Comparison of ENCODE assay signal across 4 worm cellular contexts in the genomic region with DNA sequence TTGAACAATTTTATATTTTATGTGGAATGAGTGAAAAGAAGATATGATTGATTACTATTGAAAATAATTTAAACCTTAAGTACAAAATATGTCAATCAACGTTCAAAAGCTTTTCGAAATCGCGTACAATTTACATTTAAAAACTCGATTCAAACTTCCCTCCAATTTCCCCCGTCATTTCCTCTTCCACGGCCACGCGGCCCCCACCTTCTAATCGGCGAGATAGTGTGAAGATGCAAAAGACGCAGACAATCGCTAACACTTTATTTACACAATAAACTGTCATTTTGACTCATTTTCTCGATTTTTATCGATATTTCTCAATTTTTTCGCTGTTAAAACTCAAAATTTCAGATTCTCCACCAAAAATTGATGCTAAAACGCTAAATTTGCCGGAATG.
TF ChIP-seq lines count a peak whose summit lies in the region.

Gene rom-4 (plus strand): TSS at position 398 of the 400 bp plus-strand sequence.

TF ChIP-seq in whole organism, L2 larva, 48 proteins besides CTCF, POLR2A, EP300 and RAD21 (continues in another document):
- TF ChIP-seq sma-3 (GFP tag; optimal IDR thresholded peaks at IDR 0.05; lab: Kevin White, UChicago) (peak; percentile 75), ama-1 (optimal IDR thresholded peaks at IDR 0.05; lab: Kevin White, UChicago) (no peak), nhr-11 (tag; optimal IDR thresholded peaks at IDR 0.05; lab: Kevin White, UChicago) (no peak), ceh-82 (tag; optimal IDR thresholded peaks at IDR 0.05; lab: Kevin White, UChicago) (no peak), elt-1 (tag; optimal IDR thresholded peaks at IDR 0.05; lab: Kevin White, UChicago) (no peak), lin-11 (tag; optimal IDR thresholded peaks at IDR 0.05; lab: Kevin White, UChicago) (peak; percentile 9), sem-4 (tag; optimal IDR thresholded peaks at IDR 0.05; lab: Kevin White, UChicago) (no peak), F13H6.1 (tag; optimal IDR thresholded peaks at IDR 0.05; lab: Kevin White, UChicago) (peak; percentile 66), dmd-4 (tag; optimal IDR thresholded peaks at IDR 0.05; lab: Kevin White, UChicago) (no peak), nhr-77 (tag; optimal IDR thresholded peaks at IDR 0.05; lab: Kevin White, UChicago) (no peak), lin-13 (GFP tag; optimal IDR thresholded peaks at IDR 0.05; lab: Kevin White, UChicago) (peak; percentile 48), mdl-1 (tag; optimal IDR thresholded peaks at IDR 0.05; lab: Kevin White, UChicago) (no peak), egl-27 (tag; optimal IDR thresholded peaks at IDR 0.05; lab: Kevin White, UChicago) (no peak), ceh-16 (tag; optimal IDR thresholded peaks at IDR 0.05; lab: Kevin White, UChicago) (no peak), unc-62 (GFP tag; optimal IDR thresholded peaks at IDR 0.05; lab: Kevin White, UChicago) (no peak), snpc-4 (tag; optimal IDR thresholded peaks at IDR 0.05; lab: Kevin White, UChicago) (no peak), nhr-21 (tag; optimal IDR thresholded peaks at IDR 0.05; lab: Kevin White, UChicago) (peak; percentile 32), aly-2 (tag; optimal IDR thresholded peaks at IDR 0.05; lab: Kevin White, UChicago) (no peak), C34F6.9 (tag; optimal IDR thresholded peaks at IDR 0.05; lab: Kevin White, UChicago) (peak; percentile 79), ztf-4 (tag; optimal IDR thresholded peaks at IDR 0.05; lab: Kevin White, UChicago) (no peak), fos-1 (tag; optimal IDR thresholded peaks at IDR 0.05; lab: Kevin White, UChicago) (peak; percentile 66), alr-1 (tag; optimal IDR thresholded peaks at IDR 0.05; lab: Kevin White, UChicago) (no peak), crh-2 (tag; optimal IDR thresholded peaks at IDR 0.05; lab: Kevin White, UChicago) (peak; percentile 22)

TF ChIP-seq in whole organism, L4 larva, 104 proteins besides CTCF, POLR2A, EP300 and RAD21 (continues in another document):
- no peak for TF ChIP-seq rbr-2 (tag; optimal IDR thresholded peaks at IDR 0.05; lab: Kevin White, UChicago)
- TF ChIP-seq pha-4 (GFP tag; IDR thresholded peaks at IDR 0.05; lab: Robert Waterston, UW): peak; percentile 18; the same call in 1 of the 2 replicates
- peak; percentile 46 for TF ChIP-seq pha-4 (tag; optimal IDR thresholded peaks at IDR 0.05; lab: Kevin White, UChicago)
- no peak for TF ChIP-seq hlh-11 (tag; optimal IDR thresholded peaks at IDR 0.05; lab: Kevin White, UChicago)
- TF ChIP-seq nhr-111 (GFP tag; optimal IDR thresholded peaks at IDR 0.05; lab: Kevin White, UChicago): no peak
- no peak for TF ChIP-seq madf-5 (GFP tag; IDR thresholded peaks at IDR 0.05; lab: Robert Waterston, UW)
- TF ChIP-seq dmd-9 (GFP tag; IDR thresholded peaks at IDR 0.05; lab: Robert Waterston, UW): 0 out of 2 replicates have a peak, but pooled peaks have one; percentile 28
- no peak for TF ChIP-seq ceh-28 (tag; optimal IDR thresholded peaks at IDR 0.05; lab: Kevin White, UChicago)
- TF ChIP-seq hlh-30 (tag; optimal IDR thresholded peaks at IDR 0.05; lab: Kevin White, UChicago; ENCODE audit: insufficient read depth): peak; percentile 39
- peak in 1 of 2 experiments; percentile 10 for TF ChIP-seq daf-16 (GFP tag; optimal IDR thresholded peaks at IDR 0.05; lab: Kevin White, UChicago)
- peak; percentile 61 for TF ChIP-seq daf-16 (tag; optimal IDR thresholded peaks at IDR 0.05; lab: Kevin White, UChicago)
- peak; percentile 20 for TF ChIP-seq nhr-28 (tag; optimal IDR thresholded peaks at IDR 0.05; lab: Kevin White, UChicago)
- TF ChIP-seq dmd-6 (GFP tag; IDR thresholded peaks at IDR 0.05; lab: Robert Waterston, UW): no peak
- no peak for TF ChIP-seq egl-27 (tag; optimal IDR thresholded peaks at IDR 0.05; lab: Kevin White, UChicago)
- TF ChIP-seq skn-1 (tag; optimal IDR thresholded peaks at IDR 0.05; lab: Kevin White, UChicago): no peak
- TF ChIP-seq nhr-10 (tag; optimal IDR thresholded peaks at IDR 0.05; lab: Kevin White, UChicago): no peak
- peak; percentile 4 for TF ChIP-seq fkh-10 (GFP tag; optimal IDR thresholded peaks at IDR 0.05; lab: Kevin White, UChicago)
- peak; percentile 96 for TF ChIP-seq dpl-1 (GFP tag; optimal IDR thresholded peaks at IDR 0.05; lab: Kevin White, UChicago)
- no peak for TF ChIP-seq nhr-76 (tag; optimal IDR thresholded peaks at IDR 0.05; lab: Kevin White, UChicago)
- TF ChIP-seq zip-2 (tag; optimal IDR thresholded peaks at IDR 0.05; lab: Kevin White, UChicago): no peak
- no peak for TF ChIP-seq ces-1 (GFP tag; optimal IDR thresholded peaks at IDR 0.05; lab: Kevin White, UChicago)
- TF ChIP-seq unc-39 (tag; optimal IDR thresholded peaks at IDR 0.05; lab: Kevin White, UChicago): no peak
- peak; percentile 84 for TF ChIP-seq aha-1 (tag; lab: Kevin White, UChicago)

TF ChIP-seq in whole organism, late embryonic, 69 proteins besides CTCF, POLR2A, EP300 and RAD21 (continues in another document):
- TF ChIP-seq fkh-6 (tag; optimal IDR thresholded peaks at IDR 0.05; lab: Kevin White, UChicago): no peak
- peak; percentile 57 for TF ChIP-seq unc-42 (tag; optimal IDR thresholded peaks at IDR 0.05; lab: Kevin White, UChicago)
- peak; percentile 92 for TF ChIP-seq ets-4 (tag; optimal IDR thresholded peaks at IDR 0.05; lab: Kevin White, UChicago)
- TF ChIP-seq sox-4 (tag; optimal IDR thresholded peaks at IDR 0.05; lab: Kevin White, UChicago): no peak
- peak; percentile 66 for TF ChIP-seq lim-6 (tag; optimal IDR thresholded peaks at IDR 0.05; lab: Kevin White, UChicago)
- no peak for TF ChIP-seq pag-3 (tag; optimal IDR thresholded peaks at IDR 0.05; lab: Kevin White, UChicago; ENCODE audit: borderline replicate concordance)
- TF ChIP-seq nhr-11 (tag; optimal IDR thresholded peaks at IDR 0.05; lab: Kevin White, UChicago): no peak
- peak; percentile 95 for TF ChIP-seq ceh-2 (tag; optimal IDR thresholded peaks at IDR 0.05; lab: Kevin White, UChicago)
- peak; percentile 85 for TF ChIP-seq tbx-7 (tag; optimal IDR thresholded peaks at IDR 0.05; lab: Kevin White, UChicago)
- no peak for TF ChIP-seq dve-1 (tag; optimal IDR thresholded peaks at IDR 0.05; lab: Kevin White, UChicago)
- TF ChIP-seq unc-55 (GFP tag; optimal IDR thresholded peaks at IDR 0.05; lab: Kevin White, UChicago): no peak
- peak; percentile 6 for TF ChIP-seq pha-2 (tag; optimal IDR thresholded peaks at IDR 0.05; lab: Kevin White, UChicago)
- TF ChIP-seq hlh-15 (tag; optimal IDR thresholded peaks at IDR 0.05; lab: Kevin White, UChicago): peak; percentile 19
- no peak for TF ChIP-seq ceh-6 (GFP tag; optimal IDR thresholded peaks at IDR 0.05; lab: Kevin White, UChicago)
- TF ChIP-seq madf-2 (tag; optimal IDR thresholded peaks at IDR 0.05; lab: Kevin White, UChicago): no peak
- no peak for TF ChIP-seq K09A11.1 (tag; optimal IDR thresholded peaks at IDR 0.05; lab: Kevin White, UChicago; ENCODE audit: insufficient read depth)
- no peak for TF ChIP-seq hlh-30 (tag; optimal IDR thresholded peaks at IDR 0.05; lab: Kevin White, UChicago; ENCODE audit: insufficient read depth)
- no peak for TF ChIP-seq fax-1 (tag; optimal IDR thresholded peaks at IDR 0.05; lab: Kevin White, UChicago)
- TF ChIP-seq F13H6.1 (tag; optimal IDR thresholded peaks at IDR 0.05; lab: Kevin White, UChicago): peak; percentile 15
- TF ChIP-seq dmd-4 (tag; optimal IDR thresholded peaks at IDR 0.05; lab: Kevin White, UChicago; ENCODE audit: borderline replicate concordance): peak; percentile 54
- peak; percentile 31 for TF ChIP-seq ahr-1 (tag; optimal IDR thresholded peaks at IDR 0.05; lab: Kevin White, UChicago)
- TF ChIP-seq npax-4 (tag; optimal IDR thresholded peaks at IDR 0.05; lab: Kevin White, UChicago): no peak
- TF ChIP-seq Y22D7AL.16 (tag; optimal IDR thresholded peaks at IDR 0.05; lab: Kevin White, UChicago): no peak
- TF ChIP-seq K02D7.2 (tag; optimal IDR thresholded peaks at IDR 0.05; lab: Kevin White, UChicago): no peak

TF ChIP-seq in whole organism, mixed stage, embryonic, 35 proteins besides CTCF, POLR2A, EP300 and RAD21:
- TF ChIP-seq nhr-237 (tag; optimal IDR thresholded peaks at IDR 0.05; lab: Kevin White, UChicago) (no peak), zip-8 (tag; optimal IDR thresholded peaks at IDR 0.05; lab: Kevin White, UChicago) (no peak), lin-13 (tag; optimal IDR thresholded peaks at IDR 0.05; lab: Kevin White, UChicago) (peak; percentile 24), pha-4 (tag; optimal IDR thresholded peaks at IDR 0.05; lab: Kevin White, UChicago) (peak; percentile 48), mab-5 (tag; optimal IDR thresholded peaks at IDR 0.05; lab: Kevin White, UChicago) (peak; percentile 23), ces-1 (GFP tag; optimal IDR thresholded peaks at IDR 0.05; lab: Kevin White, UChicago) (peak; percentile 40), blmp-1 (tag; optimal IDR thresholded peaks at IDR 0.05; lab: Kevin White, UChicago) (no peak), nhr-2 (tag; optimal IDR thresholded peaks at IDR 0.05; lab: Kevin White, UChicago) (no peak)
